Worm (Caenorhabditis elegans) whole organism, midembryonic: ENCODE results near the gene M153.5.
A peak's percentile ranks its signal among the peaks of the same experiment; 100 is the strongest.

Experiments used
- T22C8.4 ChIP-seq: fragments of 200-800 bp; sonication (Bioruptor generic); IDR thresholded peaks from 2 replicates; pipeline ENCODE4 v1.3.6; 2022; ENCODE audit warnings: missing genetic modification characterization, missing compliant biosample characterization
- cog-1 ChIP-seq: sonication (generic microtip); optimal IDR thresholded peaks from 2 replicates; lab custom pipeline; 2016; ENCODE audit warnings: missing genetic modification characterization, missing compliant biosample characterization
- flt-1 ChIP-seq: fragments of 200-800 bp; sonication (Bioruptor generic); IDR thresholded peaks from 2 replicates; pipeline ENCODE4 v1.3.6; 2022; ENCODE audit warnings: missing genetic modification characterization, missing compliant biosample characterization
- klf-2 ChIP-seq: fragments of 200-800 bp; sonication (Bioruptor generic); conservative IDR thresholded peaks from 2 replicates; pipeline ENCODE4 v1.3.6; 2022; ENCODE audit warnings: missing genetic modification reagents, missing genetic modification characterization, missing compliant biosample characterization
- med-1 ChIP-seq: sonication (generic microtip); optimal IDR thresholded peaks from 2 replicates; lab custom pipeline; 2017; ENCODE audit warnings: missing genetic modification characterization, mild to moderate bottlenecking, missing compliant biosample characterization, antibody characterized with exemption, missing genetic modification reagents; ENCODE audit not compliant: insufficient read depth
- ref-1 ChIP-seq: fragments of 200-800 bp; sonication (Bioruptor generic); conservative IDR thresholded peaks from 2 replicates; pipeline ENCODE4 v1.3.6; 2022; ENCODE audit warnings: missing genetic modification reagents, missing genetic modification characterization, missing compliant biosample characterization
- tab-1 ChIP-seq: fragments of 200-800 bp; sonication (Bioruptor generic); IDR thresholded peaks from 2 replicates; pipeline ENCODE4 v1.3.6; 2022; ENCODE audit warnings: missing genetic modification characterization, missing compliant biosample characterization
- ztf-23 ChIP-seq: fragments of 200-800 bp; sonication (Bioruptor generic); IDR thresholded peaks from 2 replicates; pipeline ENCODE4 v1.3.6; 2022; ENCODE audit warnings: missing genetic modification reagents, missing genetic modification characterization, missing compliant biosample characterization
- ztf-29 ChIP-seq: fragments of 200-800 bp; sonication (Bioruptor generic); IDR thresholded peaks from 2 replicates; pipeline ENCODE4 v1.3.6; 2022; ENCODE audit warnings: missing genetic modification reagents, missing genetic modification characterization, missing compliant biosample characterization

M153.5 gene

ce11 chrX:12169390-12169789, 25.6 kb downstream of the M153.5 start:
- TF ChIP-seq T22C8.4 (GFP tag; lab: Robert Waterston, UW) (0 out of 2 replicates have a peak, but pooled peaks have one; percentile 7), ztf-29 (GFP tag; lab: Robert Waterston, UW) (no peak)

ce11 chrX:12171631-12172348, 28.0 kb downstream of the M153.5 start, which contains the start of gene F57G12.1:
TSS of gene F57G12.1 (minus strand) at chrX:12171681.
- peak; percentile 85 for TF ChIP-seq cog-1 (tag; lab: Kevin White, UChicago)
- 0 out of 2 replicates have a peak, but pooled peaks have one; percentile 16 for TF ChIP-seq klf-2 (GFP tag; lab: Robert Waterston, UW)
- TF ChIP-seq ref-1 (GFP tag; lab: Robert Waterston, UW) = no peak
- TF ChIP-seq ztf-23 = no peak
- 0 out of 2 replicates have a peak, but pooled peaks have one; percentile 66 for TF ChIP-seq flt-1 (GFP tag; lab: Robert Waterston, UW)
- no peak for TF ChIP-seq ztf-29 (GFP tag; lab: Robert Waterston, UW)
- no peak for TF ChIP-seq T22C8.4 (GFP tag; lab: Robert Waterston, UW)
- peak; percentile 59; the same call in 1 of the 2 replicates for TF ChIP-seq tab-1 (GFP tag; lab: Robert Waterston, UW)

ce11 chrX:12172482-12173134, 28.8 kb downstream of the M153.5 start:
- TF ChIP-seq T22C8.4 (GFP tag; lab: Robert Waterston, UW) = no peak
- TF ChIP-seq ref-1 (GFP tag; lab: Robert Waterston, UW) = no peak
- TF ChIP-seq cog-1 (tag; lab: Kevin White, UChicago) = no peak
- TF ChIP-seq klf-2 (GFP tag; lab: Robert Waterston, UW) = no peak
- TF ChIP-seq flt-1 (GFP tag; lab: Robert Waterston, UW) = no peak
- no peak for TF ChIP-seq ztf-29 (GFP tag; lab: Robert Waterston, UW)
- no peak for TF ChIP-seq tab-1 (GFP tag; lab: Robert Waterston, UW)
- no peak for TF ChIP-seq med-1 (GFP tag; lab: Kevin White, UChicago)
- TF ChIP-seq ztf-23 = no peak

ce11 chrX:12173989-12174388, 30.2 kb downstream of the M153.5 start:
- no peak for TF ChIP-seq ref-1 (GFP tag; lab: Robert Waterston, UW)
- no peak for TF ChIP-seq flt-1 (GFP tag; lab: Robert Waterston, UW)
- TF ChIP-seq T22C8.4 (GFP tag; lab: Robert Waterston, UW) = no peak
- no peak for TF ChIP-seq tab-1 (GFP tag; lab: Robert Waterston, UW)
- TF ChIP-seq cog-1 (tag; lab: Kevin White, UChicago) = no peak
- TF ChIP-seq ztf-23 = no peak
- TF ChIP-seq ztf-29 (GFP tag; lab: Robert Waterston, UW) = no peak
- no peak for TF ChIP-seq med-1 (GFP tag; lab: Kevin White, UChicago)
- no peak for TF ChIP-seq klf-2 (GFP tag; lab: Robert Waterston, UW)

DNA sequence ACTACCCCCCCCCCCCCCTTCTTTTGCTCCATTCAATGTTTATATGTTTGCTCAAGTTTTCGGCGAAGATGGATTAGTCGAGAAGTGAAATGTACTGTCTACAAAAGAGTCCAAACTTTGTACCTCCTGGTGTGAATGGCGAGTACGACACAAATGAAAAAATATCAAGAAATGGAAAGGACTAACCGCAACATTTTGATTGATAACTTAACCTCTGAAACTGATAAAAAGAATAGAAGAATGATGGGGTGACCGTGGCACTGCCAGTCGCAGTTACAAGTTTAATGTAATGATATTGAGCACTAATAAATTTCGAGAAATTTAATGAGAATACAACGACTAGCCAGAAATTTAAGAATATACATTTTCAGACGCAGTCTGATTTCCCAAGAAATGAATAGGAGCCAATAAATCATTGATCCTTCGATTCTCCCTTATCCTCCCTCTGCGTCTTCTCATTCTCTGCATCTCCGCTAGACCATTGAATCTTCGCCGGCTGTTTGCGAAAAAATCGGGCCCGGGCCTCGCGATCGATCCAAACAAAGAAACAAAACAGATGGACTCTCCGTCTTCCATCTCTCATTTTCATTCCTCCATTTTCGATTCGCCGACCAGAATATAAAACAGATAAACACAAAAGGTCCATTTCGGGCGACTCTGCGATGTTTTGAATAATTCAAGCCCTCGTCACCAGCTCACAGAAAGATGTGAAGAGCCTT, 31.1 kb downstream of the M153.5 start:
- TF ChIP-seq ztf-23 = no peak
- no peak for TF ChIP-seq cog-1 (tag; lab: Kevin White, UChicago)
- no peak for TF ChIP-seq flt-1 (GFP tag; lab: Robert Waterston, UW)
- TF ChIP-seq T22C8.4 (GFP tag; lab: Robert Waterston, UW) = peak; percentile 31; the same call in 1 of the 2 replicates
- no peak for TF ChIP-seq klf-2 (GFP tag; lab: Robert Waterston, UW)

DNA sequence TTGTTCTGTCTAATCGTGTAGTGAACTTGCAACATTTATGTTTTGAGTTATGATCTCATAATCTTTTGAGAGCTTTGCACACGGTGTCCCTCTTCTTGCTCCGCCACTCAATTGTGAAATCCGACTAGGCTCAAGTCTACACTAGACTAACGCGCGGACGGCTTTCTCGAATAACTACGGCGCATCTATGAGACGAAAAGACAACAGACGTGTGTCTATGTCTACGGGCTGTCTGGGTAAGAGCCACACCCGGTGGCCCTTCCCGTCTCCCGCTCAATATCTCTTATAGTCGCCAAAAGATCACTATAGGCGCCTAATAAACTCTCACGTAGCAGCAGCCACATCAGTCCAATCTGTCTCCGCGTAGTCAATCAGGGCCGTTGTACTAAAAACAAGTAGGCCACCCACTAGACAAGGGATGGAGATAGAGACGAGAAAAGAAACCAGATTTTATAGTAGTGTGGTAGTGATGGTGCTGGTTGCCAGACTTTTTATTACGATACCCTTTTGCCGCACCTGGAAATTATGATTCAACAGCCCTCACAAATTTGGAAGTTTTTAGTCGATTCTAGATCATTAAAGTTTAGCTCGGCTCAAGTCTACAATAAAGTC, 32.0 kb downstream of the M153.5 start:
- TF ChIP-seq T22C8.4 (GFP tag; lab: Robert Waterston, UW) = no peak
- TF ChIP-seq cog-1 (tag; lab: Kevin White, UChicago) = no peak
- TF ChIP-seq klf-2 (GFP tag; lab: Robert Waterston, UW) = no peak
- TF ChIP-seq ztf-23 = no peak
- no peak for TF ChIP-seq flt-1 (GFP tag; lab: Robert Waterston, UW)
- TF ChIP-seq tab-1 (GFP tag; lab: Robert Waterston, UW) = no peak

ce11 chrX:12176394-12176793, 32.6 kb downstream of the M153.5 start:
- TF ChIP-seq ztf-23 (no peak), T22C8.4 (GFP tag; lab: Robert Waterston, UW) (no peak), klf-2 (GFP tag; lab: Robert Waterston, UW) (no peak), flt-1 (GFP tag; lab: Robert Waterston, UW) (no peak), tab-1 (GFP tag; lab: Robert Waterston, UW) (no peak)

ce11 chrX:12176873-12177293, 33.1 kb downstream of the M153.5 start:
- no peak for TF ChIP-seq klf-2 (GFP tag; lab: Robert Waterston, UW)
- TF ChIP-seq flt-1 (GFP tag; lab: Robert Waterston, UW) = 0 out of 2 replicates have a peak, but pooled peaks have one; percentile 46

- no peak for TF ChIP-seq ztf-23
- no peak for TF ChIP-seq med-1 (GFP tag; lab: Kevin White, UChicago)
- TF ChIP-seq tab-1 (GFP tag; lab: Robert Waterston, UW) = no peak
- no peak for TF ChIP-seq cog-1 (tag; lab: Kevin White, UChicago)
- no peak for TF ChIP-seq ztf-29 (GFP tag; lab: Robert Waterston, UW)
- no peak for TF ChIP-seq ref-1 (GFP tag; lab: Robert Waterston, UW)
- no peak for TF ChIP-seq klf-2 (GFP tag; lab: Robert Waterston, UW)
- no peak for TF ChIP-seq T22C8.4 (GFP tag; lab: Robert Waterston, UW)
- no peak for TF ChIP-seq flt-1 (GFP tag; lab: Robert Waterston, UW)
Measured at ce11 chrX:12177521-12177920, 33.7 kb downstream of the M153.5 start.
